Fruit fly (Drosophila melanogaster): ENCODE data around the gene mRpL44.

- no peak for TF ChIP-seq Myc (optimal IDR thresholded peaks at IDR 0.05)
- no peak for TF ChIP-seq ttk (optimal IDR thresholded peaks at IDR 0.05)
- no peak for TF ChIP-seq insv (optimal IDR thresholded peaks at IDR 0.05)
- TF ChIP-seq psq (optimal IDR thresholded peaks at IDR 0.05) = no peak
- TF ChIP-seq h (optimal IDR thresholded peaks at IDR 0.05) = no peak
Measured at dm6 chr3R:5517002-5517875, 46.8 kb upstream of the mRpL44 start, which contains the start of gene Itpr.

Measured in Kc167 (cell line).